Worm (Caenorhabditis elegans) whole organism, early embryonic: ENCODE data around the gene pbo-4.

Source experiments
- B0310.2 ChIP-seq: sonication (generic microtip); optimal IDR thresholded peaks from 2 replicates; lab custom pipeline; 2016; ENCODE audit warnings: mild to moderate bottlenecking, missing genetic modification characterization, missing compliant biosample characterization
- F13C5.2 ChIP-seq: sonication (generic microtip); optimal IDR thresholded peaks from 2 replicates; lab custom pipeline; 2017; ENCODE audit warnings: mild to moderate bottlenecking, missing genetic modification characterization, inconsistent platforms, missing compliant biosample characterization
- aly-1 ChIP-seq: sonication (generic microtip); optimal IDR thresholded peaks from 2 replicates; lab custom pipeline; 2016; ENCODE audit warnings: missing genetic modification characterization, missing compliant biosample characterization
- ama-1 ChIP-seq: fragments of 150-350 bp; optimal IDR thresholded peaks from 2 replicates; lab custom pipeline; 2014
- ceh-13 ChIP-seq: fragments of 200-800 bp; sonication (Bioruptor generic); optimal IDR thresholded peaks from 2 replicates; lab custom pipeline; 2018; ENCODE audit warnings: mild to moderate bottlenecking, missing genetic modification characterization, missing compliant biosample characterization
- ets-7 ChIP-seq: sonication (generic microtip); optimal IDR thresholded peaks from 2 replicates; lab custom pipeline; 2016; ENCODE audit warnings: missing genotype, missing genetic modification characterization, missing compliant biosample characterization
- hmg-4 ChIP-seq: fragments of 200-800 bp; sonication (Bioruptor generic); optimal IDR thresholded peaks from 2 replicates; lab custom pipeline; 2018; ENCODE audit warnings: mild to moderate bottlenecking, missing genetic modification characterization, missing compliant biosample characterization
- hnd-1 ChIP-seq: sonication (generic microtip); optimal IDR thresholded peaks from 2 replicates; lab custom pipeline; 2016; ENCODE audit warnings: missing genetic modification characterization, missing compliant biosample characterization
- sea-1 ChIP-seq: fragments of 200-800 bp; sonication (Bioruptor generic); conservative IDR thresholded peaks from 2 replicates; pipeline ENCODE4 v1.3.6; 2022; ENCODE audit warnings: missing genetic modification characterization, missing compliant biosample characterization
- tbx-11 ChIP-seq: fragments of 200-800 bp; sonication (Bioruptor generic); IDR thresholded peaks from 2 replicates; pipeline ENCODE4 v1.3.6; 2022; ENCODE audit warnings: missing genetic modification characterization, missing compliant biosample characterization
- tra-4 ChIP-seq: sonication (generic microtip); optimal IDR thresholded peaks from 2 replicates; lab custom pipeline; 2017; ENCODE audit warnings: missing genetic modification characterization, missing compliant biosample characterization

DNA sequence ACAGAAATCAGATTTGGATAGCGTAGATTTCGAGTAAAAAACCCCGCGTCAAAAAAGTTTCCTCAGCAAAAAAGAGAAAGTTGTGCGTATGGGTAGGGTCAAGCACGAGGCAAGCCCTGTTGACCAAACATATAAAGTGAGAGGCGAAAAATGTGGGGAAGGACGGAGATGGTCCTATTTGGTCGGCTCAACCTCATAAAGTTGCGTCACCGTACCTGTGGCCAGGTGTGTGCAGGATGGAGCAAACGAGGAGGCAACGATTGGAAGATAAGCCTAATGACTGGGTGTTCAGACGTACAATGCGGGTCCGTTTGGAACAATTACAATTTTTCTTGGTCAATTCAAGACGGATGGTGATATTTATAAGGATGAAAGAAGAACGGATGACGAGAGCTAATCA, 26.8 kb upstream of the pbo-4 start:
- no peak for TF ChIP-seq ets-7
- TF ChIP-seq ama-1 (lab: Kevin White, UChicago), result no peak
- no peak for TF ChIP-seq hnd-1 (tag; lab: Kevin White, UChicago)
- no peak for TF ChIP-seq tra-4
- TF ChIP-seq ceh-13 (GFP tag; lab: Kevin White, UChicago), result no peak
- no peak for TF ChIP-seq tbx-11 (GFP tag; lab: Robert Waterston, UW)
- TF ChIP-seq hmg-4, result no peak
- TF ChIP-seq sea-1 (GFP tag; lab: Robert Waterston, UW), result no peak
- TF ChIP-seq B0310.2 (tag; lab: Kevin White, UChicago), result no peak
- TF ChIP-seq aly-1 (tag; lab: Kevin White, UChicago), result peak; percentile 30
- TF ChIP-seq F13C5.2 (tag; lab: Kevin White, UChicago), result no peak
